Fruit fly (Drosophila melanogaster): Measurements from ENCODE around the gene Toll-9.
A peak's percentile ranks its signal among the peaks of the same experiment; 100 is the strongest.

The Toll-9 gene

dm6 chr3L:20375878-20376563, 9.5 kb upstream of the Toll-9 start, which contains the start of the genes Ide and RhoBTB (continued):
- TF ChIP-seq lmd (GFP tag; IDR thresholded peaks at IDR 0.05) = peak; percentile 85
- no peak for TF ChIP-seq unc-4 (GFP tag; IDR thresholded peaks at IDR 0.05; ENCODE audit: partially characterized antibody)
- TF ChIP-seq CG13296 (GFP tag; optimal IDR thresholded peaks at IDR 0.05) = peak; percentile 57
- no peak for TF ChIP-seq CG7745 (tag; optimal IDR thresholded peaks at IDR 0.05)
- TF ChIP-seq tio (GFP tag; optimal IDR thresholded peaks at IDR 0.05) = no peak
- TF ChIP-seq toy (GFP tag; IDR thresholded peaks at IDR 0.05) = 0 out of 2 replicates have a peak, but pooled peaks have one; percentile 21
- no peak for TF ChIP-seq hth (optimal IDR thresholded peaks at IDR 0.05)
- peak; percentile 82 for TF ChIP-seq CG32532 (GFP tag; IDR thresholded peaks at IDR 0.05)
- peak; percentile 67; the same call in 1 of the 2 replicates for TF ChIP-seq ssp (GFP tag; IDR thresholded peaks at IDR 0.05)
- TF ChIP-seq CG10565 (GFP tag; optimal IDR thresholded peaks at IDR 0.05) = no peak
- peak; percentile 77 for TF ChIP-seq ems (GFP tag; optimal IDR thresholded peaks at IDR 0.05)
- TF ChIP-seq CG34376 (GFP tag; optimal IDR thresholded peaks at IDR 0.05) = peak; percentile 59
- TF ChIP-seq pnt (GFP tag; optimal IDR thresholded peaks at IDR 0.05) = peak; percentile 91
- TF ChIP-seq dati (GFP tag; IDR thresholded peaks at IDR 0.05) = no peak
- TF ChIP-seq Bgb (GFP tag; IDR thresholded peaks at IDR 0.05; ENCODE audit: partially characterized antibody) = peak; percentile 34; the same call in 1 of the 2 replicates
- no peak for TF ChIP-seq CG7963 (GFP tag; IDR thresholded peaks at IDR 0.05; ENCODE audit: partially characterized antibody)
- no peak for TF ChIP-seq CG1603 (tag; optimal IDR thresholded peaks at IDR 0.05)
- TF ChIP-seq TFAM (GFP tag; optimal IDR thresholded peaks at IDR 0.05) = no peak
- no peak for TF ChIP-seq zf30C (GFP tag; optimal IDR thresholded peaks at IDR 0.05)
- peak; percentile 87 for TF ChIP-seq CG14710 (tag; optimal IDR thresholded peaks at IDR 0.05)
- peak; percentile 69 for TF ChIP-seq CG7556 (GFP tag; optimal IDR thresholded peaks at IDR 0.05)
- TF ChIP-seq BtbVII (GFP tag; optimal IDR thresholded peaks at IDR 0.05) = peak; percentile 19
- peak; percentile 76 for TF ChIP-seq CG1647 (GFP tag; optimal IDR thresholded peaks at IDR 0.05)
- TF ChIP-seq CG9876 (GFP tag; optimal IDR thresholded peaks at IDR 0.05) = peak; percentile 85
- peak; percentile 88 for TF ChIP-seq Xbp1 (GFP tag; optimal IDR thresholded peaks at IDR 0.05)
- TF ChIP-seq dmrt11E (tag; optimal IDR thresholded peaks at IDR 0.05) = peak; percentile 66
- no peak for TF ChIP-seq CG6765 (GFP tag; optimal IDR thresholded peaks at IDR 0.05)
- TF ChIP-seq CG1602 (GFP tag; optimal IDR thresholded peaks at IDR 0.05) = peak; percentile 78
- TF ChIP-seq Hr51 (GFP tag; optimal IDR thresholded peaks at IDR 0.05) = peak in 1 of 2 experiments; percentile 80
- TF ChIP-seq cato (GFP tag; optimal IDR thresholded peaks at IDR 0.05; ENCODE audit: borderline replicate concordance) = peak; percentile 77
- no peak for TF ChIP-seq pfk (GFP tag; optimal IDR thresholded peaks at IDR 0.05)
- TF ChIP-seq CG6272 (GFP tag; IDR thresholded peaks at IDR 0.05) = peak; percentile 82
- TF ChIP-seq CG31441 (GFP tag; IDR thresholded peaks at IDR 0.05) = peak; percentile 89
- TF ChIP-seq NfI (GFP tag; optimal IDR thresholded peaks at IDR 0.05) = peak; percentile 82
- TF ChIP-seq Atf6 (GFP tag; IDR thresholded peaks at IDR 0.05) = peak; percentile 63; the same call in 1 of the 2 replicates
- TF ChIP-seq CG12769 (tag; optimal IDR thresholded peaks at IDR 0.05) = peak; percentile 77
- no peak for TF ChIP-seq CG4282 (GFP tag; optimal IDR thresholded peaks at IDR 0.05)
- TF ChIP-seq Mrtf (GFP tag; IDR thresholded peaks at IDR 0.05) = peak; percentile 61
- TF ChIP-seq sd (tag; optimal IDR thresholded peaks at IDR 0.05) = peak; percentile 80
- peak; percentile 80 for TF ChIP-seq al (GFP tag; IDR thresholded peaks at IDR 0.05)
- peak; percentile 63 for TF ChIP-seq CG18011 (GFP tag; optimal IDR thresholded peaks at IDR 0.05)
- peak; percentile 83 to 88 for TF ChIP-seq dpn (GFP tag; optimal IDR thresholded peaks at IDR 0.05)
- no peak for TF ChIP-seq Tbp (GFP tag; optimal IDR thresholded peaks at IDR 0.05)
- TF ChIP-seq onecut (GFP tag; IDR thresholded peaks at IDR 0.05) = no peak
- no peak for TF ChIP-seq nerfin-2 (GFP tag; IDR thresholded peaks at IDR 0.05; ENCODE audit: partially characterized antibody)
- no peak for TF ChIP-seq CG4360 (GFP tag; IDR thresholded peaks at IDR 0.05)
- no peak for TF ChIP-seq Neu2 (GFP tag; optimal IDR thresholded peaks at IDR 0.05; ENCODE audit: borderline replicate concordance)
- TF ChIP-seq Hey (tag; optimal IDR thresholded peaks at IDR 0.05) = no peak
- peak; percentile 73 for TF ChIP-seq pzg (GFP tag; optimal IDR thresholded peaks at IDR 0.05)

Data from whole organism, embryonic.